Fruit fly (Drosophila melanogaster) whole organism, embryonic: ENCODE results near the gene CG34117.
A peak's percentile ranks its signal among the peaks of the same experiment; 100 is the strongest.

Experiments used
- Awh ChIP-seq: fragments of 200-800 bp; sonication (Bioruptor generic); IDR thresholded peaks from 2 replicates; pipeline ENCODE4, ENCODE4 v1.3.6; 2022; ENCODE audit warnings: missing biosample characterization, missing genetic modification characterization
- CG11723 ChIP-seq: fragments of 200-800 bp; sonication (Bioruptor generic); optimal IDR thresholded peaks from 2 replicates; lab custom pipeline; 2017; ENCODE audit warnings: missing biosample characterization, mild to moderate bottlenecking, missing genetic modification characterization
- CG13424 ChIP-seq: fragments of 200-800 bp; sonication (Bioruptor generic); optimal IDR thresholded peaks from 2 replicates; lab custom pipeline; 2019; ENCODE audit warnings: missing biosample characterization, mild to moderate bottlenecking, missing genetic modification characterization, moderate library complexity
- CG14050 ChIP-seq: fragments of 200-800 bp; sonication (Bioruptor generic); IDR thresholded peaks from 3 replicates; pipeline ENCODE4 v1.3.6; 2022; ENCODE audit warnings: missing biosample characterization, missing genetic modification characterization
- CG14441 ChIP-seq: fragments of 200-800 bp; sonication (Bioruptor generic); IDR thresholded peaks from 2 replicates; pipeline ENCODE4 v1.3.6; 2022; ENCODE audit warnings: missing biosample characterization, missing genetic modification characterization
- CG16863 ChIP-seq: fragments of 200-800 bp; sonication (Bioruptor generic); optimal IDR thresholded peaks from 3 replicates; lab custom pipeline; 2016; ENCODE audit warnings: missing biosample characterization, missing genetic modification characterization
- CG17829 ChIP-seq: fragments of 200-800 bp; optimal IDR thresholded peaks from 2 replicates; lab custom pipeline; 2019; ENCODE audit warnings: missing biosample characterization, mild to moderate bottlenecking, missing genetic modification characterization, moderate library complexity
- CG2202 ChIP-seq: fragments of 200-800 bp; sonication (Bioruptor generic); optimal IDR thresholded peaks from 2 replicates; lab custom pipeline; 2018; ENCODE audit warnings: missing biosample characterization, mild to moderate bottlenecking, missing genetic modification characterization
- CG2678 ChIP-seq: fragments of 200-800 bp; sonication (Bioruptor generic); optimal IDR thresholded peaks from 3 replicates; lab custom pipeline; 2019; ENCODE audit warnings: missing biosample characterization, mild to moderate bottlenecking, missing genetic modification characterization, moderate library complexity
- CG2889 ChIP-seq: fragments of 200-800 bp; sonication (Bioruptor generic); IDR thresholded peaks from 3 replicates; pipeline ENCODE4 v1.3.6; 2022; ENCODE audit warnings: missing biosample characterization, missing genetic modification characterization
- CG30020 ChIP-seq: fragments of 200-800 bp; optimal IDR thresholded peaks from 2 replicates; lab custom pipeline; 2019; ENCODE audit warnings: missing biosample characterization, mild to moderate bottlenecking, missing genetic modification characterization, moderate library complexity
- CG3065 ChIP-seq: fragments of 200-800 bp; sonication (Bioruptor generic); optimal IDR thresholded peaks from 2 replicates; lab custom pipeline; 2016; ENCODE audit warnings: missing biosample characterization, missing genetic modification characterization
- CG3163 ChIP-seq: fragments of 200-800 bp; sonication (Bioruptor generic); optimal IDR thresholded peaks from 3 replicates; lab custom pipeline; 2016; ENCODE audit warnings: missing biosample characterization, missing genetic modification characterization
- CG4360 ChIP-seq: fragments of 200-800 bp; sonication (Bioruptor generic); IDR thresholded peaks from 2 replicates; pipeline ENCODE4 v1.3.6; 2022; ENCODE audit warnings: missing biosample characterization, missing genetic modification characterization
- CG6254 ChIP-seq: fragments of 200-800 bp; sonication (Bioruptor generic); optimal IDR thresholded peaks from 3 replicates; lab custom pipeline; 2017; ENCODE audit warnings: mild to moderate bottlenecking, missing biosample characterization, missing genetic modification reagents, missing genetic modification characterization
- CG7357 ChIP-seq: fragments of 200-800 bp; sonication (Bioruptor generic); IDR thresholded peaks from 3 replicates; pipeline ENCODE4 v1.3.6; 2022; ENCODE audit warnings: missing biosample characterization, missing genetic modification characterization
- CG7786 ChIP-seq: fragments of 200-800 bp; sonication (Bioruptor generic); optimal IDR thresholded peaks from 2 replicates; lab custom pipeline; 2016; ENCODE audit warnings: missing biosample characterization, missing genetic modification characterization
- CG8478 ChIP-seq: fragments of >200 bp; optimal IDR thresholded peaks from 2 replicates; lab custom pipeline; 2018
- CG9437 ChIP-seq: fragments of 200-800 bp; sonication (Bioruptor generic); optimal IDR thresholded peaks from 2 replicates; lab custom pipeline; 2018; ENCODE audit warnings: missing biosample characterization, mild to moderate bottlenecking, missing genetic modification characterization
- Chrac-16 ChIP-seq: fragments of 200-800 bp; sonication (Bioruptor generic); optimal IDR thresholded peaks from 3 replicates; lab custom pipeline; 2016; ENCODE audit warnings: missing biosample characterization, missing genetic modification characterization
- Dad ChIP-seq: fragments of 200-800 bp; sonication (Bioruptor generic); optimal IDR thresholded peaks from 3 replicates; lab custom pipeline; 2016; ENCODE audit warnings: missing biosample characterization, missing genetic modification characterization
- Fer1 ChIP-seq: fragments of 200-800 bp; sonication (Bioruptor generic); optimal IDR thresholded peaks from 2 replicates; lab custom pipeline; 2017; ENCODE audit warnings: missing biosample characterization, mild to moderate bottlenecking, missing genetic modification characterization
- H2.0 ChIP-seq: fragments of 200-800 bp; sonication (Bioruptor generic); IDR thresholded peaks from 2 replicates; pipeline ENCODE4 v1.3.6; 2022; ENCODE audit warnings: missing biosample characterization, missing genetic modification characterization
- Hey ChIP-seq: fragments of 200-800 bp; sonication (Bioruptor generic); optimal IDR thresholded peaks from 3 replicates; lab custom pipeline; 2018; ENCODE audit warnings: missing biosample characterization, mild to moderate bottlenecking, missing genetic modification characterization
- Kr ChIP-seq: fragments of 200-800 bp; sonication (Bioruptor generic); optimal IDR thresholded peaks from 2 replicates; lab custom pipeline; 2017; ENCODE audit warnings: missing biosample characterization, mild to moderate bottlenecking, missing genetic modification characterization
- Nf-YC ChIP-seq: fragments of 200-800 bp; optimal IDR thresholded peaks from 3 replicates; lab custom pipeline; 2019; ENCODE audit warnings: missing biosample characterization, mild to moderate bottlenecking, missing genetic modification characterization, moderate library complexity
- Oaz ChIP-seq: fragments of 200-800 bp; sonication (Bioruptor generic); IDR thresholded peaks from 2 replicates; pipeline ENCODE4 v1.3.6; 2022; ENCODE audit warnings: missing biosample characterization, missing genetic modification characterization
- Scr ChIP-seq: fragments of 200-800 bp; sonication (Bioruptor generic); IDR thresholded peaks from 2 replicates; pipeline ENCODE4 v1.3.6; 2022; ENCODE audit warnings: missing biosample characterization, missing genetic modification characterization; ENCODE audit not compliant: partially characterized antibody
- ab ChIP-seq: fragments of 200-800 bp; sonication (Bioruptor generic); optimal IDR thresholded peaks from 2 replicates; lab custom pipeline; 2016; ENCODE audit warnings: missing biosample characterization, missing genetic modification characterization
- ash1 ChIP-seq: fragments of 200-800 bp; sonication (Bioruptor generic); optimal IDR thresholded peaks from 2 replicates; lab custom pipeline; 2018; ENCODE audit warnings: missing biosample characterization, mild to moderate bottlenecking, missing genetic modification characterization
- az2 ChIP-seq: fragments of 200-800 bp; sonication (Bioruptor generic); optimal IDR thresholded peaks from 3 replicates; lab custom pipeline; 2016; ENCODE audit warnings: missing biosample characterization, missing genetic modification characterization
- bowl ChIP-seq: fragments of 200-800 bp; sonication (Bioruptor generic); IDR thresholded peaks from 2 replicates; pipeline ENCODE4 v1.3.6; 2022; ENCODE audit warnings: missing biosample characterization, missing genetic modification characterization
- cad ChIP-seq: fragments of >200 bp; optimal IDR thresholded peaks from 2 replicates; lab custom pipeline; 2017; ENCODE audit warnings: missing biosample characterization, missing genetic modification characterization
- ci ChIP-seq: fragments of 200-800 bp; sonication (Bioruptor generic); IDR thresholded peaks from 3 replicates; pipeline ENCODE4 v1.3.6; 2022; ENCODE audit warnings: missing biosample characterization, missing genetic modification characterization
- dan ChIP-seq: fragments of 200-800 bp; sonication (Bioruptor generic); IDR thresholded peaks from 2 replicates; pipeline ENCODE4 v1.3.6; 2022; ENCODE audit warnings: missing biosample characterization, missing genetic modification characterization
- emc ChIP-seq: fragments of 200-800 bp; sonication (Bioruptor generic); optimal IDR thresholded peaks from 2 replicates; lab custom pipeline; 2016; ENCODE audit warnings: missing biosample characterization, missing genetic modification characterization
- eyg ChIP-seq: fragments of 200-800 bp; sonication (Bioruptor generic); optimal IDR thresholded peaks from 3 replicates; lab custom pipeline; 2016; ENCODE audit warnings: missing biosample characterization, missing genetic modification characterization
- grau ChIP-seq: fragments of 200-800 bp; optimal IDR thresholded peaks from 3 replicates; lab custom pipeline; 2019; ENCODE audit warnings: missing biosample characterization, mild to moderate bottlenecking, missing genetic modification characterization, moderate library complexity
- gt ChIP-seq: fragments of 200-800 bp; sonication (Bioruptor generic); IDR thresholded peaks from 2 replicates; pipeline ENCODE4 v1.3.6; 2022; ENCODE audit warnings: missing biosample characterization, missing genetic modification characterization
- lov ChIP-seq, 2 experiments: fragments of 200-800 bp in 1 of 2; fragments of >200 bp in 1 of 2; sonication (Bioruptor generic) in 1 of 2; IDR thresholded peaks in 1 of 2; optimal IDR thresholded peaks in 1 of 2; 2 replicates in 1 of 2; 3 replicates in 1 of 2; pipeline versions ENCODE4 v1.3.6 to Lab custom; 2017 to 2022; ENCODE audit warnings: missing biosample characterization in 1 of 2, missing genetic modification characterization in 1 of 2
- onecut ChIP-seq: fragments of 200-800 bp; sonication (Bioruptor generic); IDR thresholded peaks from 2 replicates; pipeline ENCODE4 v1.3.6; 2022; ENCODE audit warnings: missing biosample characterization, missing genetic modification characterization
- p53 ChIP-seq: fragments of 200-800 bp; sonication (Bioruptor generic); optimal IDR thresholded peaks from 2 replicates; lab custom pipeline; 2016; ENCODE audit warnings: missing biosample characterization, missing genetic modification characterization
- pan ChIP-seq, 4 experiments: fragments of >200 bp in 3 of 4; fragments of 200-800 bp in 1 of 4; sonication (Bioruptor generic) in 1 of 4; optimal IDR thresholded peaks in 3 of 4; IDR thresholded peaks in 1 of 4; 2 replicates each; pipeline versions ENCODE4 v1.3.6 to Lab custom; 2017 to 2022; ENCODE audit warnings: missing biosample characterization in 2 of 4, missing genetic modification characterization in 2 of 4, mixed read lengths in 1 of 4
- pum ChIP-seq: fragments of 200-800 bp; sonication (Bioruptor generic); optimal IDR thresholded peaks from 2 replicates; lab custom pipeline; 2016; ENCODE audit warnings: missing biosample characterization, missing genetic modification characterization
- pzg ChIP-seq: fragments of 200-800 bp; sonication (Bioruptor generic); optimal IDR thresholded peaks from 3 replicates; lab custom pipeline; 2018; ENCODE audit warnings: missing biosample characterization, mild to moderate bottlenecking, missing genetic modification characterization, moderate library complexity
- row ChIP-seq: fragments of 200-800 bp; sonication (Bioruptor generic); IDR thresholded peaks from 3 replicates; pipeline ENCODE4 v1.3.6; 2022; ENCODE audit warnings: missing biosample characterization, missing genetic modification characterization
- so ChIP-seq: fragments of 200-800 bp; sonication (Bioruptor generic); IDR thresholded peaks from 3 replicates; pipeline ENCODE4 v1.3.6; 2022; ENCODE audit warnings: missing biosample characterization, missing genetic modification characterization
- sob ChIP-seq: fragments of 200-800 bp; sonication (Bioruptor generic); IDR thresholded peaks from 2 replicates; pipeline ENCODE4 v1.3.6; 2022; ENCODE audit warnings: missing biosample characterization, missing genetic modification characterization
- twi ChIP-seq: fragments of 200-800 bp; optimal IDR thresholded peaks from 2 replicates; lab custom pipeline; 2019; ENCODE audit warnings: missing biosample characterization, mild to moderate bottlenecking, missing genetic modification characterization, moderate library complexity
- vnd ChIP-seq: fragments of 200-800 bp; sonication (Bioruptor generic); IDR thresholded peaks from 3 replicates; pipeline ENCODE4 v1.3.6; 2022; ENCODE audit warnings: missing biosample characterization, missing genetic modification characterization; ENCODE audit not compliant: partially characterized antibody
- zfh2 ChIP-seq: fragments of 200-800 bp; sonication (Bioruptor generic); optimal IDR thresholded peaks from 2 replicates; lab custom pipeline; 2016; ENCODE audit warnings: missing biosample characterization, missing genetic modification characterization

Gene CG34117

DNA sequence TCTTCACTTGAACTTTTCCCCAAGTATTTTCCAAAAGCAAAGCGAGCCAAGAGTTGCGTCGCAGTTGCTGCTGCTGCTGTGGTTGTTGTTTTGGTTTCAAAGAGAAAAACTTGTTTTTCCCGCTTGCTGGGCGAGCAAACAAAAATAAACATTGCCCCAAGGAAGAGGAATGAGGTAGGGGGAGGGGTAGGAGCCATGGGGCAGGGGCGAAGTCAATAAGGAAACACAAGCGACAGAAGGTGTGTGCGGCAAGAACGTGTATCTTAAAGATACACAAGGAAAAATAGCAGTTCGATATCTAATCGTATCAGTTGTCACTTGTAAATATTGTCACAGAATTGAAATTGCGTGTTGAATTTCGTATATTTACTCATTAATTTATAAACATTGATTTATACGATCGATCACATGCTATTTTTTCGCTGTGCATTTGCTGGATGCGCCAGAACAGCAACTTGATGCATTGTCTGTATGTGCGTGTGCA, 6.3 kb downstream of the CG34117 start (continued):
- TF ChIP-seq CG14441 (GFP tag; lab: Robert Waterston, UW) (0 out of 2 replicates have a peak, but pooled peaks have one; percentile 22), onecut (peak; percentile 74), az2 (GFP tag; lab: Kevin White, UChicago) (peak; percentile 70), ci (GFP tag; lab: Robert Waterston, UW) (peak; percentile 87), Scr (no peak), zfh2 (no peak), CG13424 (tag; lab: Kevin White, UChicago) (peak; percentile 71), sob (GFP tag; lab: Robert Waterston, UW) (peak; percentile 72), cad (no peak), Awh (peak; percentile 66; the same call in 1 of the 2 replicates), CG4360 (GFP tag; lab: Robert Waterston, UW) (peak; percentile 89), Hey (tag; lab: Kevin White, UChicago) (peak; percentile 48), bowl (GFP tag; lab: Robert Waterston, UW) (no peak), Dad (GFP tag; lab: Kevin White, UChicago) (peak; percentile 17), grau (peak; percentile 74), Kr (GFP tag; lab: Kevin White, UChicago) (peak; percentile 87), CG3163 (no peak), twi (tag; lab: Kevin White, UChicago) (peak; percentile 76), CG30020 (tag; lab: Kevin White, UChicago) (peak; percentile 18), p53 (GFP tag; lab: Kevin White, UChicago) (no peak), vnd (GFP tag; lab: Robert Waterston, UW) (no peak), CG11723 (GFP tag; lab: Kevin White, UChicago) (peak; percentile 54), CG17829 (peak; percentile 84), eyg (GFP tag; lab: Kevin White, UChicago) (no peak), ash1 (GFP tag; lab: Kevin White, UChicago) (no peak), Chrac-16 (GFP tag; lab: Kevin White, UChicago) (peak; percentile 46), CG9437 (GFP tag; lab: Kevin White, UChicago) (peak; percentile 34), row (GFP tag; lab: Robert Waterston, UW) (peak; percentile 75), Oaz (GFP tag; lab: Robert Waterston, UW) (no peak), gt (GFP tag; lab: Robert Waterston, UW) (no peak), CG7357 (GFP tag; lab: Robert Waterston, UW) (no peak), pzg (no peak), lov (optimal IDR thresholded peaks at IDR 0.05; lab: Kevin White, UChicago) (no peak), lov (GFP tag; IDR thresholded peaks at IDR 0.05; lab: Robert Waterston, UW) (peak; percentile 79; the same call in 1 of the 3 replicates), CG3065 (GFP tag; lab: Kevin White, UChicago) (peak; percentile 34), CG2889 (GFP tag; lab: Robert Waterston, UW) (no peak), ab (GFP tag; lab: Kevin White, UChicago) (no peak), so (GFP tag; lab: Robert Waterston, UW) (peak; percentile 80), Fer1 (peak; percentile 70), CG7786 (GFP tag; lab: Kevin White, UChicago) (no peak), CG8478 (lab: Kevin White, UChicago) (no peak), dan (0 out of 2 replicates have a peak, but pooled peaks have one; percentile 6), CG2678 (peak; percentile 83), H2.0 (GFP tag; lab: Robert Waterston, UW) (peak; percentile 49; the same call in 1 of the 2 replicates), CG14050 (no peak), pum (GFP tag; lab: Kevin White, UChicago) (peak; percentile 50), CG6254 (GFP tag; lab: Kevin White, UChicago) (peak; percentile 77), CG2202 (tag; lab: Kevin White, UChicago) (peak; percentile 88), Nf-YC (tag; lab: Kevin White, UChicago) (no peak), CG16863 (peak; percentile 26), emc (GFP tag; lab: Kevin White, UChicago) (no peak), pan (optimal IDR thresholded peaks at IDR 0.05; lab: Kevin White, UChicago) (no peak), pan (GFP tag; optimal IDR thresholded peaks at IDR 0.05 in 1 of 2, IDR thresholded peaks at IDR 0.05 in 1 of 2) (peak in 1 of 2 experiments; percentile 68)
